Fruit fly (Drosophila melanogaster): ENCODE results near the gene cact.

The cact gene

dm6 chr2L:16279774-16280252 is 46.2 kb downstream of the cact start (continued):
- peak; percentile 55; the same call in 1 of the 2 replicates for TF ChIP-seq CG14667 (GFP tag; IDR thresholded peaks at IDR 0.05)
- peak; percentile 70 for TF ChIP-seq CG7786 (GFP tag; optimal IDR thresholded peaks at IDR 0.05)
- peak in 1 of 2 experiments; percentile 24 for TF ChIP-seq Trl (optimal IDR thresholded peaks at IDR 0.05)
- peak; percentile 87 for TF ChIP-seq Trl (GFP tag; optimal IDR thresholded peaks at IDR 0.05)
- TF ChIP-seq sc (optimal IDR thresholded peaks at IDR 0.05), result no peak
- TF ChIP-seq sc (GFP tag; optimal IDR thresholded peaks at IDR 0.05), result peak; percentile 91
- no peak for TF ChIP-seq Scr (GFP tag; IDR thresholded peaks at IDR 0.05; ENCODE audit: partially characterized antibody)
- TF ChIP-seq hbn (GFP tag; IDR thresholded peaks at IDR 0.05; ENCODE audit: partially characterized antibody), result no peak
- TF ChIP-seq CG10366 (GFP tag; IDR thresholded peaks at IDR 0.05), result peak; percentile 69
- peak; percentile 95 for TF ChIP-seq CG17359 (tag; optimal IDR thresholded peaks at IDR 0.05)
- no peak for TF ChIP-seq NFAT (GFP tag; IDR thresholded peaks at IDR 0.05)
- no peak for TF ChIP-seq Stat92E (GFP tag; optimal IDR thresholded peaks at IDR 0.05)
- TF ChIP-seq nom (GFP tag; optimal IDR thresholded peaks at IDR 0.05), result peak; percentile 30
- peak; percentile 94 for TF ChIP-seq Ets65A (GFP tag)
- TF ChIP-seq Fer2 (tag; optimal IDR thresholded peaks at IDR 0.05), result peak; percentile 47
- TF ChIP-seq CG17802 (tag; optimal IDR thresholded peaks at IDR 0.05), result peak; percentile 74
- peak; percentile 79 for TF ChIP-seq CG3065 (GFP tag; optimal IDR thresholded peaks at IDR 0.05)
- TF ChIP-seq al (GFP tag; IDR thresholded peaks at IDR 0.05), result no peak
- TF ChIP-seq cg (GFP tag; optimal IDR thresholded peaks at IDR 0.05), result peak; percentile 66
- TF ChIP-seq CG10267 (tag; optimal IDR thresholded peaks at IDR 0.05), result peak; percentile 89
- TF ChIP-seq stc (GFP tag; IDR thresholded peaks at IDR 0.05), result peak; percentile 86
- TF ChIP-seq bab2 (GFP tag; optimal IDR thresholded peaks at IDR 0.05), result peak; percentile 82
- peak; percentile 90 for TF ChIP-seq CG18619 (GFP tag; optimal IDR thresholded peaks at IDR 0.05)
- peak; percentile 93 for TF ChIP-seq grau (tag; optimal IDR thresholded peaks at IDR 0.05)
- TF ChIP-seq CG10979 (tag; optimal IDR thresholded peaks at IDR 0.05), result peak; percentile 95
- peak; percentile 69 for TF ChIP-seq ranshi (GFP tag; IDR thresholded peaks at IDR 0.05)
- TF ChIP-seq CG4360 (GFP tag; IDR thresholded peaks at IDR 0.05), result peak; percentile 71
- peak; percentile 87 for TF ChIP-seq CG12071 (GFP tag; optimal IDR thresholded peaks at IDR 0.05)
- peak; percentile 79 for TF ChIP-seq repo (GFP tag; optimal IDR thresholded peaks at IDR 0.05)
- peak; percentile 83 for TF ChIP-seq ac (GFP tag; optimal IDR thresholded peaks at IDR 0.05)
- no peak for TF ChIP-seq Dll (GFP tag; IDR thresholded peaks at IDR 0.05; ENCODE audit: partially characterized antibody)
- peak; percentile 71 for TF ChIP-seq tx (GFP tag; optimal IDR thresholded peaks at IDR 0.05)
- TF ChIP-seq CG7357 (GFP tag; IDR thresholded peaks at IDR 0.05), result peak; percentile 70; the same call in 2 of the 3 replicates
- TF ChIP-seq Ets97D (GFP tag; optimal IDR thresholded peaks at IDR 0.05), result peak; percentile 68
- peak; percentile 41 for TF ChIP-seq CG3995 (GFP tag; optimal IDR thresholded peaks at IDR 0.05)
- TF ChIP-seq CG9215 (GFP tag; IDR thresholded peaks at IDR 0.05), result peak; percentile 39; the same call in 1 of the 2 replicates
- TF ChIP-seq sima (GFP tag; optimal IDR thresholded peaks at IDR 0.05), result peak; percentile 51
- no peak for TF ChIP-seq CG16779 (GFP tag; IDR thresholded peaks at IDR 0.05)
- TF ChIP-seq CG12744 (GFP tag; optimal IDR thresholded peaks at IDR 0.05), result peak; percentile 72
- no peak for TF ChIP-seq pzg (GFP tag; optimal IDR thresholded peaks at IDR 0.05)
- peak; percentile 73 for TF ChIP-seq sd (tag; optimal IDR thresholded peaks at IDR 0.05)
- peak; percentile 3 for TF ChIP-seq zfh2 (GFP tag; optimal IDR thresholded peaks at IDR 0.05)
- TF ChIP-seq Rfx (GFP tag; IDR thresholded peaks at IDR 0.05), result peak; percentile 59
- TF ChIP-seq Mad (GFP tag; optimal IDR thresholded peaks at IDR 0.05), result peak; percentile 84
- TF ChIP-seq salm (tag; optimal IDR thresholded peaks at IDR 0.05), result peak; percentile 92
- TF ChIP-seq sna (GFP tag; IDR thresholded peaks at IDR 0.05; ENCODE audit: partially characterized antibody), result no peak
- peak; percentile 64; the same call in 1 of the 3 replicates for TF ChIP-seq Optix (GFP tag; IDR thresholded peaks at IDR 0.05)
- TF ChIP-seq Dbx (GFP tag; IDR thresholded peaks at IDR 0.05), result no peak
- no peak for TF ChIP-seq pan (optimal IDR thresholded peaks at IDR 0.05)
- peak in 1 of 2 experiments; percentile 78 for TF ChIP-seq pan (GFP tag; optimal IDR thresholded peaks at IDR 0.05 in 1 of 2, IDR thresholded peaks at IDR 0.05 in 1 of 2)
- no peak for TF ChIP-seq z (GFP tag; IDR thresholded peaks at IDR 0.05)
- TF ChIP-seq CG2712 (tag; optimal IDR thresholded peaks at IDR 0.05), result peak; percentile 96

All from whole organism, embryonic.